Worm (Caenorhabditis elegans): ENCODE results near the gene str-160.

ce11 chrV:1698400-1698799 is 36.3 kb upstream of the str-160 start:
- no peak for TF ChIP-seq lin-39 (tag; optimal IDR thresholded peaks at IDR 0.05)
- no peak for TF ChIP-seq fos-1 (tag; optimal IDR thresholded peaks at IDR 0.05)
- no peak for TF ChIP-seq mdl-1 (tag; optimal IDR thresholded peaks at IDR 0.05)
- no peak for TF ChIP-seq aly-2 (tag; optimal IDR thresholded peaks at IDR 0.05)
- TF ChIP-seq alr-1 (tag; optimal IDR thresholded peaks at IDR 0.05) = no peak
- TF ChIP-seq elt-1 (tag; optimal IDR thresholded peaks at IDR 0.05) = no peak
- TF ChIP-seq ceh-16 (tag; optimal IDR thresholded peaks at IDR 0.05) = no peak
- TF ChIP-seq nhr-21 (tag; optimal IDR thresholded peaks at IDR 0.05) = no peak
- no peak for TF ChIP-seq egl-27 (tag; optimal IDR thresholded peaks at IDR 0.05)
- no peak for TF ChIP-seq snpc-4 (tag; optimal IDR thresholded peaks at IDR 0.05)
- no peak for TF ChIP-seq elt-3 (tag; optimal IDR thresholded peaks at IDR 0.05)
- TF ChIP-seq ceh-82 (tag; optimal IDR thresholded peaks at IDR 0.05) = no peak
- no peak for TF ChIP-seq ZK546.5 (tag; optimal IDR thresholded peaks at IDR 0.05)
- no peak for TF ChIP-seq nhr-23 (tag; optimal IDR thresholded peaks at IDR 0.05)

All from whole organism, L2 larva.